Worm (Caenorhabditis elegans): Measurements from ENCODE around the gene Y48E1C.2.

Gene Y48E1C.2

DNA sequence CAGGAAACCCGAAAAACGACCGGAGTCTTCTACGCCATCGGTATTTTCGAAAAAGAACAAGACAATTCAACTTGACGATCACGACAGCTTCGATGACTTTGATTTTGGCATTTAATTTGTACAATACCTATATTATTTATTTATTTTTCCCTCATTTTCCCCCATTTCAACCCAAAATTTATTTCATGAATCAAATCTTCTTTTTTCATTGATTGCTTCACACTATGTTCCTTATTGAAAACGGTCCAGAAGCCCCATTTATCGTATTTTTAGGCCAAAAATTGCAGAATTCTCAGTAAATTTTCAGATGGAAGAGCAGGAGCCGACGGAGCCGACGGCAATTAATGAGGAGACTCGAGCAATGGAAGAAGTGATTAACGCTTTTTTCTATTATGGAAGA lies at the start of gene Y48E1C.2:
Gene Y48E1C.2 (plus strand): TSS at position 301 of the 400 bp plus-strand sequence.
- TF ChIP-seq unc-62 (GFP tag; optimal IDR thresholded peaks at IDR 0.05) = no peak

DNA sequence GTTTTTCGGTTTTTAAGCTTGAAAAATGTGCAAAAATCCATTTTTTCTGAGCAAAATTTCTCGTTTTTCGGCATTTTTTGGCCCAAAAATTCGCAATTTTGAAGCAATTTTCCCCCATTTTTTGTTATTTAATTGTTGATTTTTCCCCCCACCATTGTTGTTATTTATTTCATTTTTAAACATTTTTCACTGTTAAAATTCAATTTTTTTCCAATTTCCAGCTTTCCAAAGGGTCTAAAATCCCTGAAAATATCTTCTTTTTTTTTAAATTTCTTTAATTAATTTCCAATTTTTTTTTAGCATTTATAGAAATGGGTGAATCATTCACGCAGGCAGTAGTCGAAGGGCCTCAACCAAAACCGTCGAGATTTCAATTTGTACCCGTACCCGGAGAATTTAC lies 48.2 kb upstream of the Y48E1C.2 start, which contains the start of gene Y48C3A.12:
Gene Y48C3A.12 (plus strand): TSS at position 301 of the 400 bp plus-strand sequence.
- no peak for TF ChIP-seq unc-62 (GFP tag; optimal IDR thresholded peaks at IDR 0.05)

- no peak for TF ChIP-seq unc-62 (GFP tag; optimal IDR thresholded peaks at IDR 0.05)
These were observed 41.3 kb upstream of the Y48E1C.2 start for ce11 chrII:13383061-13383460.

DNA sequence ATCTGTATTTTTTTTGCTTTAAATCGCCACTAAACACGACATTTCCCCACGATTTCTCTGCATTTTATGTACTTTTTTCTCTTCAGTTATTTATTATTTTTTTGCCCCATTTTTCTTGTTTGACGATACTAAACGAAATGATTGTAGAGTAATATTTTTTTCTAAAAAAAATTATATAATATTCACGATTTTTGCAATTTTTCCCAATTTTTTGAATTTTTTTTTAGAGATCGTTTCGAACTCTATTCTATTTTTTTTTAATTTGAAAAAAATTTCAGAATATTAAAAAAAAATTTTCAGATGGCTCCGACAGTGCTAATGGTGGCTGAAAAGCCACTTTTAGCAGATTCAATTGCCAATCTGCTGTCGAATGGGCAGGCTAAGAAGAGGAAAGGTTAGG lies 34.9 kb upstream of the Y48E1C.2 start, which contains the start of gene Y48C3A.14:
Gene Y48C3A.14 (plus strand): TSS at position 301 of the 400 bp plus-strand sequence.
- no peak for TF ChIP-seq unc-62 (GFP tag; optimal IDR thresholded peaks at IDR 0.05)

DNA sequence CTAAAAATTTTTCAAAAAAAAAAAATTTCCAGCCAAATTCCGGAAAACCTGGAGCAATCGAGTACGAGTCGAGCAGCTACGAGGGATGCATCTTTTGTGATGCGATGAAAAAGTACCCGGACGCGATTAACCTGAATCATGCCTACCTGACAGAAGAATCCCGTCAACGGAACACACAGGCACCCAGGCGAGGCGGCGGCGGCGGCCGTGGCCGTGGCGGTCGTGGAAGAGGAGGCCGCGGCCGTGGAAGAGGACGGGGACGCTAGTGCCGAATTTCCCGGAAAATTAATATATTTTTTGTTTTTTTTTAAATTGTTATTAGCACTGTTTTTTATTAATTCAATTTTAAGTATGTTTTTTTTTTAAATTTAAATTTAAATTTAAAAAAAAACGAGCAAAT lies 22.8 kb upstream of the Y48E1C.2 start:
- no peak for TF ChIP-seq unc-62 (GFP tag; optimal IDR thresholded peaks at IDR 0.05)

DNA sequence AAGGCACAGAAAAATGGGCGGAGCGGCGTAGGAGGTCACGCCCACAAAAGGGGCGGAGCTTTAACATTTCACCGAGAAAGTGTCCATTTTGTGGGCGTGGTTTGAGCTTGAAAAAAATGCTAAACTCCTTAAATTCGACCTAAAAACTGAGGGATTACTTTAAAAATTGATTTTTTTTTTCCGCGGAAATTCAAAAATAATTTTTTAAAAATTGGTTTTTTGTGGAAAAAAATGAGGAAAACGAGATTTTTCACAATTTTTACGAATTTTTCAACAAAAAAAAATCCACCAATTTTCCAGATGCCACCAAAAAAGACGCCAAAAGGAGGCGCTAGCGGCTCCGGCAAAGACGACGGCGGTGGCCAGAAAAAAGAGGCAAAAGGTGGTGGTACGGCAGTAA lies 21.7 kb upstream of the Y48E1C.2 start, which contains the start of gene pinn-4:
Gene pinn-4 (plus strand): TSS at position 301 of the 400 bp plus-strand sequence.
- TF ChIP-seq unc-62 (GFP tag; optimal IDR thresholded peaks at IDR 0.05) = no peak

- TF ChIP-seq unc-62 (GFP tag; optimal IDR thresholded peaks at IDR 0.05) = no peak
These were observed 18.5 kb upstream of the Y48E1C.2 start, which contains the start of gene efl-2 for ce11 chrII:13405840-13406239. Gene efl-2, plus strand, starts transcription at chrII:13406140.

DNA sequence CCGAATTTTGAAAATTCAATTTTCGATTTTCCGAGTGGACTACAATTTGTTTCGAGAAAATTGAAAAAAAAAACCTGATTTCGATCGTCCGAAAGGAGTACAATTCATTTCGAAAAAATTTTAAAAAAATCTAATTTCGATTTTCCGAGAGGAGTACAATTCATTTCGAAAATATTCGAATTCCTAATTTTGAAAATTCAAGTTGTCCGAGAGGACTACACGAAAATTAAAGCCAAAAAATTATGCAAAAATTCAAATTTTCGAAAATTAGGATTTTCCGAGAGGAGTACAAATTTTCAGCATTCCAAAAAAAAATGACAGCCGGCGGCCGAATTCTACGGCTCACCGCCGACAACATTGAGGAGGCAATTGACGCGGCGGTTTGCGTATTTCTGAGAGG lies 12.0 kb upstream of the Y48E1C.2 start, which contains the start of gene Y48C3A.18:
Gene Y48C3A.18 (plus strand): TSS at position 301 of the 400 bp plus-strand sequence.
- TF ChIP-seq unc-62 (GFP tag; optimal IDR thresholded peaks at IDR 0.05) = no peak

- no peak for TF ChIP-seq unc-62 (GFP tag; optimal IDR thresholded peaks at IDR 0.05)
These were observed 10.2 kb upstream of the Y48E1C.2 start for ce11 chrII:13414099-13414498.

DNA sequence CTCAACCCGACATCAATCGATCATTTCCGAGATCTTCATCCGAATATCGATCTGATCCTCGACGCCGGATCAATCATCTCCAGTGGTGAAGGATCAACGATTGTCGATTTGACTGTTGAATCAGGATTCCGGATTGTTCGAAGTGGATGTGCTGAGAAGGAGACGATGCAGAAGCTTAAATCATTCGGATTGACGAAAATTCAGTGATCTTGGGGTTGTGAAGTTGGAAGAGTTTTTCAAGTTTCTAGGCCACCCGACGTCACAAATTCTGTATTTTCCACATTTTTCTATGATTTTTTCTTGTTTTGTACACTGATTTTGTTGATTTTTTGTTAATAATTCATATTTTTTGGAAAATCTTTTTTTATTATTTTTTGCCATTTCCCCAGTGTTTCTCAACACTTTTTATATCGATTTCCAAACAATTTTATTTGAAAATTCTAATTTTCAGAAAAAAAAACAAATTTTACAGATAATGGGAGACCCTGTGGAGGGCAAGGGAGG lies 9.7 kb upstream of the Y48E1C.2 start, which contains the start of gene Y48E1C.1:
Gene Y48E1C.1 (plus strand): TSS at position 454 of the 504 bp plus-strand sequence.
- TF ChIP-seq unc-62 (GFP tag; optimal IDR thresholded peaks at IDR 0.05) = no peak

- no peak for TF ChIP-seq unc-62 (GFP tag; optimal IDR thresholded peaks at IDR 0.05)
These were observed 7.8 kb upstream of the Y48E1C.2 start for ce11 chrII:13416552-13416951.

DNA sequence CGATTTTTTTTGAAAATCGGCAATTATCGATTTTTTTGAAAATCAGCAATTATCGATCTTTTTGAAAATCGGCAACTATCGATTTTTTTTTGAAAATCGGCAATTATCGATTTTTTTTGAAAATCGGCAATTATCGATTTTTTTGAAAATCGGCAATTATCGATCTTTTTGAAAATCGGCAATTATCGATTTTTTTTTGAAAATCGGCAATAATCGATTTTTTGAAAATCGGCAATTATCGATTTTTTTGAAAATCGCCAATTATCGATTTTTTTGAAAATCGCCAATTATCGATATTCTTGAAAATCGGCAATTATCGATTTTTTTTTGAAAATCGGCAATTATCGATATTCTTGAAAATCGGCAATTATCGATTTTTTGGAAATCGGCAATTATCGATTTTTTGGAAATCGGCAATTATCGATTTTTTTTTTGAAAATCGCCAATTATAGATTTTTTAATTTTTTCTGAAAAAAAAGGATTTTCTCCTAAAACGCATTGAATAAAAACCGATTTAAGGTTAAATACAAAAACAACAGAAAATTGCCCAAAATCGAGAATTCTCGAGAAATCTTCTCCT lies 6.8 kb upstream of the Y48E1C.2 start:
- TF ChIP-seq unc-62 (GFP tag; optimal IDR thresholded peaks at IDR 0.05) = no peak

DNA sequence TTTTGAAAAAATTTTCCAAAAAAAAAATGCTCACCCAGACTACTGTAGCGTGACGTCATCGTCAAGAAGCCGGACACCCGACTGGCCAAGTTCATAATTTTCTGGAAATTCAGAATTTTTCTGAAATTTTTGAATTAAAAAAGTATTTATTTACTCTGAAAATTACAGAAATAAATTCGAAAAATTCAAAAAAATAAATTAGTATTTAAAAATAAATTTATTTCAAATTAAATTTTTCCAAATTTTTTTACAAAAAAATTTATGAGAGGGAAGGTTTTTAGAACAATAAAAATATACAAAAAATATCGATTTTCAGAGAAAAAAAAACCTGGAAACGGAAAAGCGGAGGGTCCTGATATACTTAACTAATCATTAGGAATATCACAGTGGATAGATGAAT lies 12.4 kb downstream of the Y48E1C.2 start, which contains the start of gene Y48E1C.4:
Gene Y48E1C.4 (minus strand): TSS at position 101 of the 400 bp plus-strand sequence.
- no peak for TF ChIP-seq unc-62 (GFP tag; optimal IDR thresholded peaks at IDR 0.05)

DNA sequence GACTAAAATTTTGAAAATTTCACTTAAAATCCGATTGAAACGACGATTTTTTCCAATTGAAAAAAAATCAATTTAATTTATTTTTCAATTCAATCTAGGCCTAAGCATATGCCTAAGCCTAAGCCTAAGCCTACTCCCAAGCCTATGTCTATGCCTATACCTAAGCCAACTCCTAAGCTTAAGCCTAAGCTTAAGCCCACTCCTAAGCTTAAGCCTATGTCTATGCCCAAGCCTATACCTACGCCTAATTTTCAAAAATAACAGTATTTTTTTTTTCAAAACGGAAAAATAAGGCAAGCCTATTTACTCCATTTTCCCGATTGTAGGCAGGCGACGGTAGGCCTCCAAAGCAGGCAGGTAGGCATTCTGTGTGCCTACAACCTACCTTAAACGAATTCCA lies 20.0 kb downstream of the Y48E1C.2 start:
- TF ChIP-seq unc-62 (GFP tag; optimal IDR thresholded peaks at IDR 0.05) = no peak

- TF ChIP-seq unc-62 (GFP tag; optimal IDR thresholded peaks at IDR 0.05) = no peak
These were observed 22.3 kb downstream of the Y48E1C.2 start for ce11 chrII:13446597-13446996.

DNA sequence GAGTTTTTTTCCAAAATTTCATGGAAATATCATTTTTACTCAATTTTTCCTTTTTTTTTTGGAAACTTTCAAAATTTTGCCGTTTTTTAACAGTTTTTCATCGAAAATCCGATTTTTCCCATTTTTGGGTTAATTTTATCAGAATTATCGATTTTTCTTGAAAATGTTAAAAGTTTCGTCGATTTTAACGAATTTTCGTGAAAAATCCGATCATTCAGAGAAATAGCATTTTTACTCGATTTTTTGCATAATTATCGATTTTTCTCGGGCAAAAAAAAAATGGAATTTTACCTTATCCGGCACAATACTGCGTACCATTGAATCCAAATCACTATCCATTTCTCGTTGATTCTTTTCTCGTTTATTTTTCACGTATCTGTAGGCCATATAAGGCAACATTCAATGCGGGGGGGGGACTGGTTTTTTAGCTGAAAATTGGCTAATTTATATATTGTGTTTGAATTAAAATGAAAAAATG lies 22.9 kb downstream of the Y48E1C.2 start, which contains the start of gene tbc-14:
Gene tbc-14 (minus strand): TSS at position 428 of the 478 bp plus-strand sequence.
- TF ChIP-seq unc-62 (GFP tag; optimal IDR thresholded peaks at IDR 0.05) = no peak

DNA sequence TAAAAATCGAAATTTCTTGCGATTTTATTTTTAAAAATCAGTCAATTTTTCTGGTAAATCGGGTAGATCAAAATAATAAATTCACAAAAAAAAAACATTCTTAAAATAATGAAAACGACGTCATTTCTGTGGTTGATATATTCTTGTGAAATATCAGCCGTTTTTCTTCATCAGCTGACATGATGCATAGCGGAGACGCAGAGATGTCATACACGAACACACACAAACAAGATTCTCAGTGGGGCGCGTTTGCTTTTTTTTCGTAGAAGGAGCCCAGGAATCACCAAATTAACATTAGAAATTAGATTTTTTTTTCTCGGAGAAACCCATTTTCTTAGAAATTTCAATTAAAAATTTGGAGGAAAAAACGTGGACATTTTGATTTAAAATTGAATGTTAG lies 23.3 kb downstream of the Y48E1C.2 start:
- no peak for TF ChIP-seq unc-62 (GFP tag; optimal IDR thresholded peaks at IDR 0.05)

All from whole organism, dauer.